Worm (Caenorhabditis elegans) whole organism, L2 larva: ENCODE measurements around the gene T03G11.9.

Experiments used
- ama-1 ChIP-seq: fragments of 150-350 bp; optimal IDR thresholded peaks from 2 replicates; lab custom pipeline; 2018; ENCODE audit warnings: inconsistent platforms
- blmp-1 ChIP-seq: sonication (generic microtip); optimal IDR thresholded peaks from 2 replicates; lab custom pipeline; 2017; ENCODE audit warnings: missing genetic modification characterization, mild to moderate bottlenecking, missing compliant biosample characterization, antibody characterized with exemption, moderate library complexity; ENCODE audit not compliant: insufficient read depth
- egl-27 ChIP-seq: sonication (generic microtip); optimal IDR thresholded peaks from 3 replicates; lab custom pipeline; 2017; ENCODE audit warnings: missing biosample characterization, missing genetic modification reagents, missing genetic modification characterization
- mdl-1 ChIP-seq, 2 experiments: fragments of 150-350 bp in 1 of 2; sonication (generic microtip) in 1 of 2; optimal IDR thresholded peaks; 2 replicates each; lab custom pipeline; 2017; ENCODE audit warnings: missing biosample characterization in 2 of 2, missing genetic modification characterization in 2 of 2
- nhr-237 ChIP-seq: fragments of 150-350 bp; optimal IDR thresholded peaks from 2 replicates; lab custom pipeline; 2014; ENCODE audit warnings: missing biosample characterization, missing genetic modification characterization
- nhr-6 ChIP-seq: fragments of 150-350 bp; optimal IDR thresholded peaks from 2 replicates; lab custom pipeline; 2014; ENCODE audit warnings: missing biosample characterization, missing genetic modification characterization
- skn-1 ChIP-seq: sonication (generic microtip); optimal IDR thresholded peaks from 2 replicates; lab custom pipeline; 2017; ENCODE audit warnings: missing biosample characterization, missing genetic modification characterization
- unc-39 ChIP-seq: fragments of 150-350 bp; optimal IDR thresholded peaks from 2 replicates; lab custom pipeline; 2014; ENCODE audit warnings: missing biosample characterization, missing genetic modification characterization
- unc-62 ChIP-seq: fragments of 150-350 bp; optimal IDR thresholded peaks from 2 replicates; lab custom pipeline; 2014; ENCODE audit warnings: missing biosample characterization, missing genetic modification reagents, missing genetic modification characterization
- ztf-11 ChIP-seq: sonication (generic microtip); optimal IDR thresholded peaks from 2 replicates; lab custom pipeline; 2017; ENCODE audit warnings: missing biosample characterization, missing genetic modification characterization

- no peak for TF ChIP-seq unc-62
- no peak for TF ChIP-seq mdl-1 (tag; optimal IDR thresholded peaks at IDR 0.05; lab: Kevin White, UChicago)
- TF ChIP-seq nhr-237 (tag; lab: Kevin White, UChicago): no peak
- no peak for TF ChIP-seq ama-1 (lab: Kevin White, UChicago)
- no peak for TF ChIP-seq egl-27 (tag; lab: Kevin White, UChicago)
- no peak for TF ChIP-seq ztf-11 (tag; lab: Kevin White, UChicago)
- TF ChIP-seq unc-39 (tag; lab: Kevin White, UChicago): no peak
- TF ChIP-seq nhr-6 (tag; lab: Kevin White, UChicago): no peak
- TF ChIP-seq skn-1 (tag; lab: Kevin White, UChicago): no peak
- no peak for TF ChIP-seq blmp-1 (tag; lab: Kevin White, UChicago)
Observed at ce11 chrX:5164054-5164453, 20.0 kb upstream of the T03G11.9 start.
